Worm (Caenorhabditis elegans) whole organism, L2 larva: ENCODE data around the gene ire-1.

Experiments
- C34F6.9 ChIP-seq: fragments of 150-350 bp; optimal IDR thresholded peaks from 2 replicates; lab custom pipeline; 2014; ENCODE audit warnings: missing biosample characterization, missing genetic modification characterization
- F13H6.1 ChIP-seq: sonication (generic microtip); optimal IDR thresholded peaks from 2 replicates; lab custom pipeline; 2016; ENCODE audit warnings: missing genetic modification characterization, missing compliant biosample characterization
- R02D3.7 ChIP-seq: fragments of 150-350 bp; optimal IDR thresholded peaks from 2 replicates; lab custom pipeline; 2014; ENCODE audit warnings: missing biosample characterization, missing genetic modification characterization
- Y55F3AM.14 ChIP-seq: fragments of 200-800 bp; sonication (Bioruptor generic); optimal IDR thresholded peaks from 2 replicates; lab custom pipeline; 2018; ENCODE audit warnings: mild to moderate bottlenecking, missing genetic modification characterization, missing compliant biosample characterization
- ZK546.5 ChIP-seq: sonication (generic microtip); optimal IDR thresholded peaks from 2 replicates; lab custom pipeline; 2017; ENCODE audit warnings: missing biosample characterization, missing genetic modification characterization
- alr-1 ChIP-seq: fragments of 150-350 bp; optimal IDR thresholded peaks from 2 replicates; lab custom pipeline; 2014; ENCODE audit warnings: missing biosample characterization, missing genetic modification characterization
- ama-1 ChIP-seq: fragments of 150-350 bp; optimal IDR thresholded peaks from 2 replicates; lab custom pipeline; 2018; ENCODE audit warnings: inconsistent platforms
- blmp-1 ChIP-seq: sonication (generic microtip); optimal IDR thresholded peaks from 2 replicates; lab custom pipeline; 2017; ENCODE audit warnings: missing genetic modification characterization, mild to moderate bottlenecking, missing compliant biosample characterization, antibody characterized with exemption, moderate library complexity; ENCODE audit not compliant: insufficient read depth
- ceh-82 ChIP-seq: fragments of 150-350 bp; optimal IDR thresholded peaks from 2 replicates; lab custom pipeline; 2014; ENCODE audit warnings: missing biosample characterization, missing genetic modification characterization
- crh-2 ChIP-seq: sonication (generic microtip); optimal IDR thresholded peaks from 2 replicates; lab custom pipeline; 2017; ENCODE audit warnings: missing biosample characterization, missing genetic modification characterization
- dmd-4 ChIP-seq: sonication (generic microtip); optimal IDR thresholded peaks from 2 replicates; lab custom pipeline; 2017; ENCODE audit warnings: missing biosample characterization, missing genetic modification characterization
- egl-27 ChIP-seq: sonication (generic microtip); optimal IDR thresholded peaks from 3 replicates; lab custom pipeline; 2017; ENCODE audit warnings: missing biosample characterization, missing genetic modification reagents, missing genetic modification characterization
- elt-1 ChIP-seq: fragments of 150-350 bp; optimal IDR thresholded peaks from 2 replicates; lab custom pipeline; 2014; ENCODE audit warnings: missing biosample characterization, missing genetic modification characterization
- fos-1 ChIP-seq: fragments of 150-350 bp; optimal IDR thresholded peaks from 2 replicates; lab custom pipeline; 2014; ENCODE audit warnings: missing biosample characterization, missing genetic modification characterization
- gmeb-1 ChIP-seq: fragments of 150-350 bp; optimal IDR thresholded peaks from 2 replicates; lab custom pipeline; 2014; ENCODE audit warnings: missing biosample characterization, missing genetic modification characterization
- lin-11 ChIP-seq: fragments of 150-350 bp; sonication (generic microtip); optimal IDR thresholded peaks from 2 replicates; lab custom pipeline; 2014; ENCODE audit warnings: missing biosample characterization, missing genetic modification characterization, inconsistent platforms, mixed read lengths
- lin-13 ChIP-seq: fragments of 150-350 bp; optimal IDR thresholded peaks from 2 replicates; lab custom pipeline; 2014; ENCODE audit warnings: missing biosample characterization, missing genetic modification reagents, missing genetic modification characterization
- lsy-2 ChIP-seq, 2 experiments: fragments of 150-350 bp in 1 of 2; sonication (generic microtip) in 1 of 2; optimal IDR thresholded peaks; 2 replicates each; lab custom pipeline; 2014 to 2017; ENCODE audit warnings: missing biosample characterization in 2 of 2, missing genetic modification characterization in 2 of 2
- mab-5 ChIP-seq: fragments of 150-350 bp; optimal IDR thresholded peaks from 2 replicates; lab custom pipeline; 2014; ENCODE audit warnings: missing biosample characterization, missing genetic modification characterization
- mbf-1 ChIP-seq: sonication (generic microtip); optimal IDR thresholded peaks from 2 replicates; lab custom pipeline; 2017; ENCODE audit warnings: missing biosample characterization, missing genetic modification characterization
- mdl-1 ChIP-seq, 2 experiments: fragments of 150-350 bp in 1 of 2; sonication (generic microtip) in 1 of 2; optimal IDR thresholded peaks; 2 replicates each; lab custom pipeline; 2017; ENCODE audit warnings: missing biosample characterization in 2 of 2, missing genetic modification characterization in 2 of 2
- nhr-11 ChIP-seq: fragments of 150-350 bp; optimal IDR thresholded peaks from 2 replicates; lab custom pipeline; 2014; ENCODE audit warnings: missing biosample characterization, missing genetic modification characterization
- nhr-12 ChIP-seq: fragments of 150-350 bp; optimal IDR thresholded peaks from 2 replicates; lab custom pipeline; 2014; ENCODE audit warnings: missing biosample characterization, missing genetic modification characterization
- nhr-129 ChIP-seq: fragments of 150-350 bp; optimal IDR thresholded peaks from 2 replicates; lab custom pipeline; 2014; ENCODE audit warnings: missing biosample characterization, missing genetic modification characterization
- nhr-21 ChIP-seq: fragments of 150-350 bp; optimal IDR thresholded peaks from 2 replicates; lab custom pipeline; 2014; ENCODE audit warnings: missing biosample characterization, missing genetic modification characterization
- nhr-237 ChIP-seq: fragments of 150-350 bp; optimal IDR thresholded peaks from 2 replicates; lab custom pipeline; 2014; ENCODE audit warnings: missing biosample characterization, missing genetic modification characterization
- nhr-25 ChIP-seq: fragments of 150-350 bp; sonication (generic microtip); optimal IDR thresholded peaks from 3 replicates; lab custom pipeline; 2014; ENCODE audit warnings: missing biosample characterization, missing genetic modification characterization
- nhr-6 ChIP-seq: fragments of 150-350 bp; optimal IDR thresholded peaks from 2 replicates; lab custom pipeline; 2014; ENCODE audit warnings: missing biosample characterization, missing genetic modification characterization
- skn-1 ChIP-seq: sonication (generic microtip); optimal IDR thresholded peaks from 2 replicates; lab custom pipeline; 2017; ENCODE audit warnings: missing biosample characterization, missing genetic modification characterization
- sma-3 ChIP-seq: sonication (generic microtip); optimal IDR thresholded peaks from 2 replicates; lab custom pipeline; 2016; ENCODE audit warnings: missing genetic modification reagents, missing genetic modification characterization, missing compliant biosample characterization
- sma-9 ChIP-seq, 2 experiments: fragments of 150-350 bp in 1 of 2; sonication (generic microtip) in 1 of 2; optimal IDR thresholded peaks; 2 replicates each; lab custom pipeline; 2014 to 2016; ENCODE audit warnings: missing genetic modification characterization in 2 of 2, mild to moderate bottlenecking in 1 of 2, missing biosample characterization in 1 of 2, missing compliant biosample characterization in 1 of 2, missing genetic modification reagents in 1 of 2, moderate library complexity in 1 of 2
- snpc-4 ChIP-seq: fragments of 150-350 bp; optimal IDR thresholded peaks from 2 replicates; lab custom pipeline; 2014; ENCODE audit warnings: missing biosample characterization, missing genetic modification characterization
- unc-55 ChIP-seq: fragments of 150-350 bp; sonication (generic microtip); optimal IDR thresholded peaks from 3 replicates; lab custom pipeline; 2014; ENCODE audit warnings: missing biosample characterization, missing genetic modification reagents, missing genetic modification characterization
- unc-62 ChIP-seq: fragments of 150-350 bp; optimal IDR thresholded peaks from 2 replicates; lab custom pipeline; 2014; ENCODE audit warnings: missing biosample characterization, missing genetic modification reagents, missing genetic modification characterization
- zag-1 ChIP-seq: fragments of 150-350 bp; optimal IDR thresholded peaks from 2 replicates; lab custom pipeline; 2014; ENCODE audit warnings: missing biosample characterization, missing genetic modification characterization
- ztf-11 ChIP-seq: sonication (generic microtip); optimal IDR thresholded peaks from 2 replicates; lab custom pipeline; 2017; ENCODE audit warnings: missing biosample characterization, missing genetic modification characterization
- ztf-4 ChIP-seq: fragments of 150-350 bp; optimal IDR thresholded peaks from 2 replicates; lab custom pipeline; 2014; ENCODE audit warnings: missing biosample characterization, missing genetic modification characterization

The ire-1 gene

ce11 chrII:8073222-8073621 lies 51.5 kb downstream of the ire-1 start, which contains the start of gene gpcp-2:
TSS of gene gpcp-2 (minus strand) at chrII:8073374.
- TF ChIP-seq nhr-11 (tag; lab: Kevin White, UChicago) = no peak
- TF ChIP-seq fos-1 = peak; percentile 39
- no peak for TF ChIP-seq nhr-129 (tag; lab: Kevin White, UChicago)

- TF ChIP-seq zag-1 = peak; percentile 53
- TF ChIP-seq lsy-2 (tag; optimal IDR thresholded peaks at IDR 0.05; lab: Kevin White, UChicago) = peak in 1 of 2 experiments; percentile 80
- TF ChIP-seq lin-11 (tag; lab: Kevin White, UChicago) = no peak
- peak; percentile 11 for TF ChIP-seq lin-13 (GFP tag; lab: Kevin White, UChicago)
- peak; percentile 80 for TF ChIP-seq nhr-129 (tag; lab: Kevin White, UChicago)
- TF ChIP-seq ztf-4 (tag; lab: Kevin White, UChicago) = peak; percentile 18
- TF ChIP-seq mdl-1 (tag; optimal IDR thresholded peaks at IDR 0.05; lab: Kevin White, UChicago) = peak in 1 of 2 experiments; percentile 83
- peak; percentile 3 for TF ChIP-seq egl-27 (tag; lab: Kevin White, UChicago)
- peak; percentile 39 for TF ChIP-seq blmp-1 (tag; lab: Kevin White, UChicago)
- TF ChIP-seq nhr-25 (tag; lab: Kevin White, UChicago) = peak; percentile 63
- no peak for TF ChIP-seq dmd-4 (tag; lab: Kevin White, UChicago)
- peak; percentile 45 for TF ChIP-seq nhr-6 (tag; lab: Kevin White, UChicago)
- TF ChIP-seq mab-5 (tag; lab: Kevin White, UChicago) = peak; percentile 48
- no peak for TF ChIP-seq ZK546.5
- TF ChIP-seq nhr-12 (tag; lab: Kevin White, UChicago) = no peak
- peak; percentile 91 for TF ChIP-seq sma-9 (GFP tag; optimal IDR thresholded peaks at IDR 0.05; lab: Kevin White, UChicago)
- no peak for TF ChIP-seq sma-9 (tag; optimal IDR thresholded peaks at IDR 0.05; lab: Kevin White, UChicago)
- no peak for TF ChIP-seq alr-1
- TF ChIP-seq crh-2 (tag; lab: Kevin White, UChicago) = peak; percentile 77
- no peak for TF ChIP-seq nhr-11 (tag; lab: Kevin White, UChicago)
- peak; percentile 45 for TF ChIP-seq unc-55 (GFP tag; lab: Kevin White, UChicago)
- peak; percentile 63 for TF ChIP-seq unc-62
- no peak for TF ChIP-seq ceh-82
- peak; percentile 81 for TF ChIP-seq C34F6.9 (tag; lab: Kevin White, UChicago)
- TF ChIP-seq snpc-4 (tag; lab: Kevin White, UChicago) = peak; percentile 38
- no peak for TF ChIP-seq gmeb-1 (tag; lab: Kevin White, UChicago)
- TF ChIP-seq nhr-21 (tag; lab: Kevin White, UChicago) = peak; percentile 76
- peak; percentile 76 for TF ChIP-seq F13H6.1 (tag; lab: Kevin White, UChicago)
- no peak for TF ChIP-seq mbf-1
- peak; percentile 26 for TF ChIP-seq fos-1
- TF ChIP-seq Y55F3AM.14 (GFP tag; lab: Kevin White, UChicago) = no peak
- TF ChIP-seq, all 48 proteins: peak for 20
These were observed 52.7 kb downstream of the ire-1 start for ce11 chrII:8071801-8072544.

- TF ChIP-seq nhr-21 (tag; lab: Kevin White, UChicago) (peak; percentile 30), fos-1 (peak; percentile 36), blmp-1 (tag; lab: Kevin White, UChicago) (peak; percentile 52), crh-2 (tag; lab: Kevin White, UChicago) (peak; percentile 33), sma-9 (GFP tag; optimal IDR thresholded peaks at IDR 0.05; lab: Kevin White, UChicago) (peak; percentile 53), sma-9 (tag; optimal IDR thresholded peaks at IDR 0.05; lab: Kevin White, UChicago) (no peak), sma-3 (peak; percentile 46), snpc-4 (tag; lab: Kevin White, UChicago) (no peak), R02D3.7 (tag; lab: Kevin White, UChicago) (no peak)
These were observed 53.6 kb downstream of the ire-1 start for ce11 chrII:8071012-8071625.

ce11 chrII:8065985-8066384 lies 58.7 kb downstream of the ire-1 start, which contains the start of gene pdha-1:
TSS of gene pdha-1 (plus strand) at chrII:8066285.
- TF ChIP-seq nhr-129 (tag; lab: Kevin White, UChicago) = no peak
- no peak for TF ChIP-seq nhr-21 (tag; lab: Kevin White, UChicago)
- TF ChIP-seq ama-1 = no peak
- TF ChIP-seq unc-62 = no peak
- no peak for TF ChIP-seq nhr-11 (tag; lab: Kevin White, UChicago)
- no peak for TF ChIP-seq dmd-4 (tag; lab: Kevin White, UChicago)
- no peak for TF ChIP-seq ceh-82
- no peak for TF ChIP-seq skn-1
- no peak for TF ChIP-seq snpc-4 (tag; lab: Kevin White, UChicago)
- TF ChIP-seq mdl-1 (tag; optimal IDR thresholded peaks at IDR 0.05; lab: Kevin White, UChicago) = no peak
- TF ChIP-seq nhr-237 (tag; lab: Kevin White, UChicago) = no peak
- no peak for TF ChIP-seq nhr-6 (tag; lab: Kevin White, UChicago)
- no peak for TF ChIP-seq elt-1 (tag; lab: Kevin White, UChicago)
- no peak for TF ChIP-seq ztf-11 (tag; lab: Kevin White, UChicago)
